Worm (Caenorhabditis elegans) whole organism, L4/young adult: ENCODE results near the gene Y50D4B.4.

ENCODE experiments used
- W03F9.2 ChIP-seq: fragments of 150-350 bp; optimal IDR thresholded peaks from 2 replicates; lab custom pipeline; 2014; ENCODE audit warnings: missing biosample characterization, missing genetic modification characterization
- dao-5 ChIP-seq: sonication (generic microtip); optimal IDR thresholded peaks from 2 replicates; lab custom pipeline; 2016; ENCODE audit warnings: missing genotype, missing genetic modification characterization, moderate library complexity, missing compliant biosample characterization
- him-1 ChIP-seq: sonication (generic microtip); optimal IDR thresholded peaks from 2 replicates; lab custom pipeline; 2016; ENCODE audit warnings: missing genotype, missing genetic modification reagents, missing genetic modification characterization, missing compliant biosample characterization

Y50D4B.4 gene

DNA sequence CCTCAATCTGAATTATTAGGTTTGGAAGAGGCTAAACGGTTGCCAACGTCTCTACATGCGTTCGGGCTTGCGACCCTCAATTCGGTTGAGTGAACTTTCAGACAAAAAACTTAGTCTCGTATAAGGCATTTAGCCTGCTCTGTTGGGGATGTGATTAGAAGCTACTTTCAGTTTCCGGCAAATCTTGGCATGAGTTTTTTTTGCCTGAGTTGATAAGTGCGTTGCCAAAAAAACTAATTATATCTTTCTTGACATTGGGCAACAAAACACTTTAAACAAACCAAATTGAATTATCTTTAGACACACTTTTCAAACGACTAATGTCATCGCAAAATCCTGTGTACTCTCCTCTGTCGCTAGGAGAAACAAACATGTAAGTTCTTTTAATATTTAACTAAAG is at the start of gene Y50D4B.4:
Gene Y50D4B.4 (plus strand): TSS at position 301 of the 400 bp plus-strand sequence.
- TF ChIP-seq him-1 (tag; lab: Kevin White, UChicago) (no peak), W03F9.2 (no peak), dao-5 (no peak)

DNA sequence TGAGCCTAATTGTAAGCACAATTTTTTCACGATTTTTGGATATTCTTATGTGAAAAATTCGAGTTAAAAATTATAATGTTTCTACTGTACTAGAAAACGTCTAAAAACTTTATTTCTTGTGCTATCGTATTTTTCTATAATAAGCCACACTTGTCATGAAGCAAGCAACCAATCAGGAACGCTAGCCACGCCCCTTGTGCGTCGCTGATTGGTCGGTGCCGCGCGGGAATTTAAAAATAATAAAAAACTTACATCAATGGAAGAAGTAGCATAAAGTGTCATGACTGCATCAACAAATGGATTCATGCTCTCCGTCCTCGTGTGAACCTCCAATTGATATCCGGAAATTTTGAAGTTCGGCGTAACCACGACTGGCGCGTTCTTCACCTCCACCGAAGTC is 45.2 kb upstream of the Y50D4B.4 start:
- TF ChIP-seq him-1 (tag; lab: Kevin White, UChicago) (no peak), W03F9.2 (no peak), dao-5 (no peak)

DNA sequence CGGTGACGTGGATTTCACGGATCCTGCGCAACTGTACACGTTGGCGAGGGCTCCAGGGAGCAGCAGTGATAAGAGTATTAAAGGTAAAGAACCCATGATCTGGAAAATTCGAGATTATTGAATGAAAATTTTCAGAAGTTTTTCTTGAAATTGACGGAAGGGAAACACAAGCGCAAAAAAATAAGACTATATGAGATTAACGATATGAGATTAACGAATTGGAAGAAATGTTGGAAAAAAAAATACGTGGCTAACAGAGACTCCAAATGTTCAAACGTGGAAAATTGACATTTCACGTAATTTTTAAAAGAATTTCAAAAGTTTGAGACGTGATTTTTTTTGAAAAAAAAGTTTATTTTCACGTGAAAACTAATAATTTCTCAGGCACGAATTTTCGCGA is 44.0 kb upstream of the Y50D4B.4 start, which contains the start of gene nra-4:
Gene nra-4 (minus strand): TSS at position 101 of the 400 bp plus-strand sequence.
- TF ChIP-seq W03F9.2 (no peak), dao-5 (no peak), him-1 (tag; lab: Kevin White, UChicago) (no peak)

DNA sequence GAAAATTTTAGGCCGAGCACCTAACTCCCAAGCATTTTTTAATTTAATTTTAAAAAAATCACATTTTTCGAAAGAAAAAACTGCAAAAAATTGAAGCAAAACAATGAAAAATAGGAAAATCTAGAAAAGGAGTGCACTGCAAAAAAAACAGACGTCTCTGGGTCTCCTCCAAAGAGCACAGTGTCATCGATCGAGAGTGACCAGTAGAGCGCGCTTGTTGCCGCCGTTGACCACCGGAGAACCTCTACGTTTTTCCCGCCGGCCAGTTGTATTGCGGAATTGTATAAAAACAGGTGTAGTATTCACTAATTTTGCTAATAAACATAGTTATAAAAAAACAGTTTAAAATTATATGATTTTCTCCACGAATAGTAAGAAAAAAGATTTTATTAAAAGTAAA is 43.1 kb upstream of the Y50D4B.4 start:
- TF ChIP-seq dao-5: no peak
- no peak for TF ChIP-seq W03F9.2
- TF ChIP-seq him-1 (tag; lab: Kevin White, UChicago): no peak

DNA sequence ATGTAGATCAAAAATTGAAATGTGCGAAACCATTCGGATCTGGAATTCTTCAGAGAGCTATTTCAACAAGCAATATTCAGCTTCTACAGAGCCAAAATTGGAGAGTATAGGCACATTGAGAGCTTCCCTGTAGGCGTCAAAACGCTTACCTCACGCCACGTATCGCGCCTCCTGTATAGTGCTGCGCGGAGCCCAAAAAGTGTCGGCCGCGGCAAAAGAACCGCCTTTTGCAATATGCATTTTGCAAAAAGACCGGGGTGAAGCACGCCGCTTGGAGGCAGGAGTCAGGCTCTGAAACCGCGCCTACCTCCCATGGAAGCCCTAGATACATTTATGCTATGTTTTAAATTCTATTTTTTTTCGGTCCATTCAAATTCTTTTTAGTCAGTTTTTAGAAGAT is 40.8 kb upstream of the Y50D4B.4 start:
- TF ChIP-seq W03F9.2 (no peak), dao-5 (no peak), him-1 (tag; lab: Kevin White, UChicago) (no peak)

DNA sequence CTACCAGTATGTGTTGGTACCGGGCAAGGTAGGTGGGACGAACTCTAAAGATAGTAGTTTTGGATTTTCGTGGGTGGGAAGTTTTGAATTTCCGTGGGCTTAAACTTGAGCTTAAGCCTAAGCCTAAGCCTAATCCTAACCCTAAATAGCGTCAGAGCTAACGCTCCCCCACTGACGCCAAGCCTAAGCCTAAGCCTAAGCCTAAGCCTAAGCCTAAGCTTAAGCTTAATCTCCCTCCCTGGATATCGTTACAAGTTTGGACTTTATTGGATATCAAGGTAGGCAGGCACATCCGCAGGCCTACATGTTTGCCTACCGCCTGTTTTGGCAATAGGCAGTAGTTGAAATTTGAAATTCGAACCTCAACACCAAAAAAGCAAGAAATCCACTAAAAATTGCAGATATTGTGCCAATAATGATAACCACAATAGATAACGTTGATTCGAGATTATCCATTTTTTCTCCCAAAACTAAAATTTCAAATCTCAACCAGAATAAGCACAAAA is 39.8 kb upstream of the Y50D4B.4 start, which contains the start of gene K10C9.4:
Gene K10C9.4 (minus strand): TSS at position 456 of the 506 bp plus-strand sequence.
- TF ChIP-seq him-1 (tag; lab: Kevin White, UChicago) (no peak), dao-5 (no peak)

DNA sequence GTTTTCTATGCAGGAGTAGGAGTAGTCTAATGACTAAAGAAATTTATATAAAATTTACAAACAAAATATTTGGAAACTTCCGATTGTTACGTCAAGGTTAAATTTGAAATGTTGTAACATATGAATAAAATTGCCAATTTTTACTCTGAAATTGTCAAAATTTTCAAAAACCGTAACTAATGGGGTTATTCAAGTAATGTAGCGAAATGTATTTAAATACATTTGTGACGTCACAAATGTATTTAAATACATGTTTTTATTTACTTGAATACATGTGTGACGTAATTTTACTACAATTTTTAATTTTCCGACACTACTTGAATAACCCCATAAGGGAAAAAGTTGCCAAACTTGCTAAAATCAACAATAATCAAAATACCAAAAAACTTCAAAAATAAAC is 39.1 kb upstream of the Y50D4B.4 start:
- TF ChIP-seq dao-5 (no peak), him-1 (tag; lab: Kevin White, UChicago) (no peak), W03F9.2 (no peak)

DNA sequence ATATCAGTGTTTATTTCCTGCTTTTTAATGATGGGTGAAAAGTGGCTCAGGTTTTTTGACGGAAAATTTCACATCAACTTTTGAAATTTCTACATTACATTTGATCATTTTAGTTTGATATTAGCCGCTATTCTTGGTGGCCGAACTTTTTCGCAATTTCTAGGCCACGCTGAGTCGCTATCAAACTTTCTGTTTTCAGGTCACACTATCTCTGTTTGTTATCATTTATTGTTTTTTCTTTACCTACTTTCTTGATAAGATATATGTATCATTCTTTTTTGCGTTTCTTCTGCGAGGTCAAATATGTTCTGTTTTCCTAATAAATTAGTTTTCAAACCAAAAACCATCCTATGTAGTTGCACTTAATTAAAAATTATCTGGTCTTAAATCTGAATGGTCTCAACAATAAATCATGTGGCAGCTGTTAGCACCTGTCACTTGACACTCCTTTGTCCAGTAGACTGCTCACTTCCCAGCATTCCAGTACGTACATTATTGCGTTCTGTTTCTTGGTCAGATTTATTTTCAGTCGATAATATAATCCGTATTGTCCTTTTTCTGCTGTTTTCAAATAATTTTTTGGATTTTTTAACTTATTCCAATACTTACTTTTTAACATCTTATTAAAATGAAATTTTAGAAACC is 32.1 kb upstream of the Y50D4B.4 start:
- TF ChIP-seq W03F9.2 (no peak), dao-5 (no peak), him-1 (tag; lab: Kevin White, UChicago) (no peak)

DNA sequence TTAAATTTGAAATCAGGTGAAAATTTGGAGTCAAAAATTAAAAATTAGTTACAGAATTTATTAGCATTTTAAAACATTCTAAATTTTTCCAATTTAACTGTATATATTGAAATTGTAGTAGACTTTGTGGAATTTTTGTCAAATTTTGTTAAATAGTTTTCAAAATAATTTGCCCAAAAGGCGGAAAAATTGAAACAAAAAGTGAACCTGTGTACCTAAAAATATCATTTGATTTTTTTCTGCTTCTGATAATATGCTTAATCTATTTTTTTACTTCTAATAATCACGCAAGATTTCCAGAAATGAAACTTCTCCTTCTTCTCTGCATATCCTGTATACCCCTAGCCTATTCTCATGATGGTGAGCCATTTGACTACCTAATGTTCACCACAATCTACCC is 31.2 kb upstream of the Y50D4B.4 start, which contains the start of gene rnst-2:
Gene rnst-2 (plus strand): TSS at position 301 of the 400 bp plus-strand sequence.
- TF ChIP-seq him-1 (tag; lab: Kevin White, UChicago) (no peak), W03F9.2 (no peak), dao-5 (no peak)

DNA sequence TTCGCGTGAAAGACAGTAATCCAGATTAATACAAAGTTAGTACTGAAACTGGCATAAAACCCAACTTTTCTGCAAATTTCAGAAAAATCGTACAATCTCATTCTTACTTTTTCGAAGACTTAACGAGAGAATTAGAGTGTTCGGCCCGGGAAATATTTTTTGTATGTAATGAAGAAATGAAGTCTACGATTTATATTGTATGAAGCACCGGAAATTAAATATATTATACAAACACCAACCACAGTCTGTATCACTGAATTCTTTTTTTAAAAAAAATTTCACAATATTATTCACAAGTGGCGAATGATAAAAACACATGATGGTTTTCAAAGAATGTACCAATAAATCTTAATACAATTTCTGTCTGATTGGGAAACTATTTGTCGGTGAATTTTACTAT is 28.0 kb upstream of the Y50D4B.4 start, which contains the start of gene str-67:
Gene str-67 (minus strand): TSS at position 101 of the 400 bp plus-strand sequence.
- TF ChIP-seq him-1 (tag; lab: Kevin White, UChicago) (no peak), dao-5 (no peak), W03F9.2 (no peak)

DNA sequence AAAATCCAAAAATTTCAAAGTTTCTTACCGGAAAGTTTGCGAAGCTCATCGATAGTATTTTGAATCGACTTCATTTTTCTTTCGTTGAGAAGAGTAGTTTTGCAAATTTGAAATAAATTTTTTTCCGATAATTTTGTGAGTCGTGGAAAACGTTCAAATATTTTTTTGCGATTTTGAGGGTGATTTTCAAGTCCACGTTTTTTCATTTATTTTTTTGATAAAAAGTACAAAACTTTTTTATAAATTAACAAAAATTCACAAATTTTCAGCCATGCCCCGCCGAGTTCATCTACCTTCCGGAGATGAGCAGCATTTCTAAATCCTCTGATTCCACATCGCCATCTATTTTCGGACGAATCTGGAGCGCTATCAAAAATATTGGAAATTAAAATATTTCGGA is 25.0 kb upstream of the Y50D4B.4 start, which contains the start of gene K10C9.7:
Gene K10C9.7 (minus strand): TSS at position 101 of the 400 bp plus-strand sequence.
- TF ChIP-seq W03F9.2: no peak
- TF ChIP-seq him-1 (tag; lab: Kevin White, UChicago): no peak
- no peak for TF ChIP-seq dao-5

DNA sequence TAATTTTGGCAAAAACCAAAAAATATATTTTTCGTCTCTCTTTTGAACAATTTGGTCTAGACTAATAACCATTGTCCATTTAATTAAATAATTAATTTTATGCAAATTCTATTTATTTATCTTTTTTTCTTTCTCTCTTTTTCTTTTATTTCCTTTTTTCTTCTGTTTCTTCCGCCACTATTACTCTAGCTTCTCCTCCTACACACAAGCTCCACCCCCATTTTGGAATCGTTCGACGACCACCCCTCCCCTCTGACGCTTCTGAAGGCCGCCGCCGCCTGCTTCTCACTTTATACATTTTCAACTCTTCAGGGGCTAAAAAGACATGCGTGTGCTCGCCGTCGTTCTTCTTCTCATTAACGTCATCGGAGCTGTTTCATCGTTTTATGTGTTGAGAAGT is 17.5 kb upstream of the Y50D4B.4 start, which contains the start of gene K10C9.1:
Gene K10C9.1 (plus strand): TSS at position 301 of the 400 bp plus-strand sequence.
- TF ChIP-seq him-1 (tag; lab: Kevin White, UChicago) (no peak), dao-5 (no peak), W03F9.2 (no peak)

DNA sequence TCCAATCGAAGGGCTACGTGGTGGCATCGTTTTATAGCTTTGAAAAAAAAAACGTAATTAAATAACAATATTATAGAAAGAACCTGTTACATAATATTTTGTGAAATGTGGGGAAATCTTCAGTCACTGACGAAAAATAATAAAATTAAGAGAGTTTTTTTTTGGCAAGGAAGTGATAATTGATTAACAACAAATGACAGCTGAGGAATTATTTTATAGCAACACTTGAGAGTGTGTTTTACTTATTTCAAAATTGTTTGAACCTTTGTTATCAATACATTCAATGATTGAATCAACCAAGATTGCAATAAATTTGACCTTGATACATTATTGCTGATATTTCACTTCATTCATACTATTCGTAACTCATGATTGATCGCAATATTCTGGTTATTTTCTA is 8.4 kb upstream of the Y50D4B.4 start, which contains the start of gene Y50D4B.6:
Gene Y50D4B.6 (plus strand): TSS at position 301 of the 400 bp plus-strand sequence.
- TF ChIP-seq dao-5 (no peak), W03F9.2 (no peak), him-1 (tag; lab: Kevin White, UChicago) (no peak)

DNA sequence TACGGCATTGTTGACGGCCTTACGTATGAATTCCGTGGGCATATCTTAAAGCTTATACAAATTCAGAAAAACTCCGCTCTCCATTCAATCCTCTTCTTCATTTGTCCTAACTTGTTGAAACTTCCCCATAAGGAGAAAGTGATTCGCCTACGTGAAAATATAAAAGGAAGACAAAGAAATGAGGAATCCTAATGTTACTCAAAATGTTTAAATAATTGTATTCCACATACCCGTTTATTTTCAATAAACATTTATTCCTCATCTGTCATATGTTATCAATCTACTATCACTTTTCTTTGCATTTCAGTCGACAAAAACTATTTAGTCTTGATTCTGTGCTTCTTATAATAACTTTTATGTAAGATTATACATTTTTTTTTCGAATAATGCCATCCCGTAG is 4.5 kb upstream of the Y50D4B.4 start, which contains the start of gene clec-203:
Gene clec-203 (plus strand): TSS at position 301 of the 400 bp plus-strand sequence.
- TF ChIP-seq him-1 (tag; lab: Kevin White, UChicago): no peak
- no peak for TF ChIP-seq dao-5
- no peak for TF ChIP-seq W03F9.2

DNA sequence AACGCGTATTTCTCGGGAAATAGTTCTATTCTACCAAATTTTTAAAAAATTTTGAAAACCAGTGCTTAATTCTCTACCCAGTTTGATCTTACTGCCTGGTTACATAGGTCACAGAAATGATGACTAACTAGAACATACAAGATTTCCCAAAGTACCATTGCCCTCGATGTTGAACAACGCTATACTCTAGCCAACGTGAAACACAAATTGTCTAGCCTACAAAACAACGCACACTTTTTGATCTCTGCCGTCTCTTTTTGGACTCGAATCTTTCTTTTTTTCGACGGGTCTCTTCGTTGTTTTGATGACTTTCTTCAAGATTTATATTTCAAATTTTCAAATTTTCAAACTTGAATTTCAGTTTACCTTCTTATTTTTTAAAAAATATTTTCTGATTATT is 7.8 kb downstream of the Y50D4B.4 start, which contains the start of gene Y50D4B.2:
Gene Y50D4B.2 (plus strand): TSS at position 301 of the 400 bp plus-strand sequence.
- no peak for TF ChIP-seq dao-5
- TF ChIP-seq W03F9.2: no peak
- TF ChIP-seq him-1 (tag; lab: Kevin White, UChicago): no peak
